Fruit fly (Drosophila melanogaster) whole organism, embryonic: Measurements from ENCODE around the gene slif.

Experiments
- Awh ChIP-seq: fragments of 200-800 bp; sonication (Bioruptor generic); IDR thresholded peaks from 2 replicates; pipeline ENCODE4, ENCODE4 v1.3.6; 2022; ENCODE audit warnings: missing biosample characterization, missing genetic modification characterization
- BEAF-32 ChIP-seq: fragments of 200-800 bp; sonication (Bioruptor generic); optimal IDR thresholded peaks from 3 replicates; lab custom pipeline; 2017; ENCODE audit warnings: missing biosample characterization, missing genetic modification characterization, mild to moderate bottlenecking, moderate library complexity, missing genetic modification reagents
- CG12659 ChIP-seq: fragments of 200-800 bp; sonication (Bioruptor generic); optimal IDR thresholded peaks from 3 replicates; lab custom pipeline; 2017; ENCODE audit warnings: mild to moderate bottlenecking, missing biosample characterization, missing genetic modification reagents, missing genetic modification characterization
- CG14860 ChIP-seq: fragments of 200-800 bp; sonication (Bioruptor generic); IDR thresholded peaks from 3 replicates; pipeline ENCODE4 v1.3.6; 2022; ENCODE audit warnings: missing biosample characterization, missing genetic modification characterization; ENCODE audit not compliant: partially characterized antibody
- CG17186 ChIP-seq: fragments of 200-800 bp; sonication (Bioruptor generic); optimal IDR thresholded peaks from 3 replicates; lab custom pipeline; 2017; ENCODE audit warnings: missing biosample characterization, missing genetic modification reagents, missing genetic modification characterization
- CG2129 ChIP-seq: fragments of 200-800 bp; sonication (Bioruptor generic); IDR thresholded peaks from 2 replicates; pipeline ENCODE4 v1.3.6; 2022; ENCODE audit warnings: missing biosample characterization, missing genetic modification characterization; ENCODE audit not compliant: partially characterized antibody
- CG2199 ChIP-seq: fragments of 200-800 bp; sonication (Bioruptor generic); IDR thresholded peaks from 3 replicates; pipeline ENCODE4 v1.3.6; 2022; ENCODE audit warnings: missing biosample characterization, missing genetic modification characterization
- CG2202 ChIP-seq: fragments of 200-800 bp; sonication (Bioruptor generic); optimal IDR thresholded peaks from 2 replicates; lab custom pipeline; 2018; ENCODE audit warnings: missing biosample characterization, mild to moderate bottlenecking, missing genetic modification characterization
- CG2712 ChIP-seq: fragments of 200-800 bp; optimal IDR thresholded peaks from 3 replicates; lab custom pipeline; 2019; ENCODE audit warnings: missing biosample characterization, mild to moderate bottlenecking, missing genetic modification characterization, moderate library complexity
- CG31224 ChIP-seq: fragments of 200-800 bp; sonication (Bioruptor generic); IDR thresholded peaks from 2 replicates; pipeline ENCODE4 v1.3.6; 2022; ENCODE audit warnings: missing biosample characterization, missing genetic modification characterization
- CG31441 ChIP-seq: fragments of 200-800 bp; sonication (Bioruptor generic); IDR thresholded peaks from 2 replicates; pipeline ENCODE4 v1.3.6; 2022; ENCODE audit warnings: missing biosample characterization, missing genetic modification characterization
- CG32532 ChIP-seq: fragments of 200-800 bp; sonication (Bioruptor generic); IDR thresholded peaks from 2 replicates; pipeline ENCODE4 v1.3.6; 2022; ENCODE audit warnings: missing biosample characterization, missing genetic modification characterization
- CG34224 ChIP-seq: fragments of 200-800 bp; sonication (Bioruptor generic); IDR thresholded peaks from 3 replicates; pipeline ENCODE4 v1.3.6; 2022; ENCODE audit warnings: missing biosample characterization, missing genetic modification characterization; ENCODE audit not compliant: partially characterized antibody
- CG34376 ChIP-seq: fragments of 200-800 bp; sonication (Bioruptor generic); optimal IDR thresholded peaks from 2 replicates; lab custom pipeline; 2018; ENCODE audit warnings: missing biosample characterization, mild to moderate bottlenecking, missing genetic modification characterization
- CG42726 ChIP-seq: fragments of 200-800 bp; sonication (Bioruptor generic); IDR thresholded peaks from 2 replicates; pipeline ENCODE4 v1.3.6; 2022; ENCODE audit warnings: missing biosample characterization, missing genetic modification characterization; ENCODE audit not compliant: partially characterized antibody
- CG6272 ChIP-seq: fragments of 200-800 bp; sonication (Bioruptor generic); IDR thresholded peaks from 2 replicates; pipeline ENCODE4 v1.3.6; 2022; ENCODE audit warnings: missing biosample characterization, missing genetic modification characterization
- CG6813 ChIP-seq: fragments of 200-800 bp; sonication (Bioruptor generic); optimal IDR thresholded peaks from 2 replicates; lab custom pipeline; 2017; ENCODE audit warnings: missing biosample characterization, missing genetic modification characterization, mild to moderate bottlenecking, moderate library complexity, missing genetic modification reagents
- CG8281 ChIP-seq: fragments of 200-800 bp; sonication (Bioruptor generic); optimal IDR thresholded peaks from 2 replicates; lab custom pipeline; 2018; ENCODE audit warnings: missing biosample characterization, mild to moderate bottlenecking, missing genetic modification characterization, moderate library complexity
- CG8924 ChIP-seq: fragments of 200-800 bp; optimal IDR thresholded peaks from 3 replicates; lab custom pipeline; 2019; ENCODE audit warnings: missing biosample characterization, mild to moderate bottlenecking, missing genetic modification characterization, moderate library complexity
- CG9215 ChIP-seq: fragments of 200-800 bp; sonication (Bioruptor generic); IDR thresholded peaks from 2 replicates; pipeline ENCODE4 v1.3.6; 2022; ENCODE audit warnings: missing biosample characterization, missing genetic modification characterization
- CG9932 ChIP-seq: fragments of 200-800 bp; sonication (Bioruptor generic); IDR thresholded peaks from 2 replicates; pipeline ENCODE4 v1.3.6; 2022; ENCODE audit warnings: missing biosample characterization, missing genetic modification characterization
- Dll ChIP-seq: fragments of 200-800 bp; sonication (Bioruptor generic); IDR thresholded peaks from 4 replicates; pipeline ENCODE4 v1.3.6; 2022; ENCODE audit warnings: missing biosample characterization, missing genetic modification characterization; ENCODE audit not compliant: partially characterized antibody
- HmgZ ChIP-seq: fragments of 200-800 bp; sonication (Bioruptor generic); optimal IDR thresholded peaks from 2 replicates; lab custom pipeline; 2018; ENCODE audit warnings: missing biosample characterization, mild to moderate bottlenecking, missing genetic modification characterization
- NC2α ChIP-seq: fragments of 200-800 bp; sonication (Bioruptor generic); optimal IDR thresholded peaks from 2 replicates; lab custom pipeline; 2016; ENCODE audit warnings: missing biosample characterization, missing genetic modification characterization
- Nf-YC ChIP-seq: fragments of 200-800 bp; optimal IDR thresholded peaks from 3 replicates; lab custom pipeline; 2019; ENCODE audit warnings: missing biosample characterization, mild to moderate bottlenecking, missing genetic modification characterization, moderate library complexity
- Pdp1 ChIP-seq, 2 experiments: fragments of 200-800 bp; sonication (Bioruptor generic); optimal IDR thresholded peaks; 3 replicates each; lab custom pipeline; 2016; ENCODE audit warnings: missing biosample characterization in 2 of 2, missing genetic modification characterization in 2 of 2, mild to moderate bottlenecking in 1 of 2, moderate library complexity in 1 of 2
- Ptx1 ChIP-seq: fragments of 200-800 bp; sonication (Bioruptor generic); IDR thresholded peaks from 2 replicates; pipeline ENCODE4 v1.3.6; 2022; ENCODE audit warnings: missing biosample characterization, missing genetic modification characterization
- Scr ChIP-seq: fragments of 200-800 bp; sonication (Bioruptor generic); IDR thresholded peaks from 2 replicates; pipeline ENCODE4 v1.3.6; 2022; ENCODE audit warnings: missing biosample characterization, missing genetic modification characterization; ENCODE audit not compliant: partially characterized antibody
- amos ChIP-seq: fragments of 200-800 bp; sonication (Bioruptor generic); IDR thresholded peaks from 2 replicates; pipeline ENCODE4 v1.3.6; 2022; ENCODE audit warnings: missing biosample characterization, missing genetic modification characterization; ENCODE audit not compliant: partially characterized antibody
- bbx ChIP-seq: fragments of 200-800 bp; sonication (Bioruptor generic); IDR thresholded peaks from 2 replicates; pipeline ENCODE4 v1.3.6; 2022; ENCODE audit warnings: missing biosample characterization, missing genetic modification characterization; ENCODE audit not compliant: partially characterized antibody
- crc ChIP-seq: fragments of 200-800 bp; sonication (Bioruptor generic); optimal IDR thresholded peaks from 2 replicates; lab custom pipeline; 2016; ENCODE audit warnings: missing biosample characterization, missing genetic modification characterization
- crol ChIP-seq: fragments of 200-800 bp; sonication (Bioruptor generic); IDR thresholded peaks from 2 replicates; pipeline ENCODE4 v1.3.6; 2022; ENCODE audit warnings: missing biosample characterization, missing genetic modification characterization
- crp ChIP-seq, 2 experiments: fragments of 200-800 bp; sonication (Bioruptor generic); optimal IDR thresholded peaks; 2 replicates in 1 of 2; 3 replicates in 1 of 2; lab custom pipeline; 2017; ENCODE audit warnings: missing biosample characterization in 2 of 2, missing genetic modification characterization in 2 of 2, mild to moderate bottlenecking in 1 of 2, moderate library complexity in 1 of 2
- gem ChIP-seq: fragments of 200-800 bp; sonication (Bioruptor generic); optimal IDR thresholded peaks from 2 replicates; lab custom pipeline; 2019; ENCODE audit warnings: missing biosample characterization, mild to moderate bottlenecking, missing genetic modification characterization, moderate library complexity
- lab ChIP-seq: fragments of 200-800 bp; sonication (Bioruptor generic); optimal IDR thresholded peaks from 3 replicates; lab custom pipeline; 2017; ENCODE audit warnings: missing biosample characterization, missing genetic modification characterization, mild to moderate bottlenecking, moderate library complexity, missing genetic modification reagents
- mirr ChIP-seq: fragments of 200-800 bp; sonication (Bioruptor generic); optimal IDR thresholded peaks from 3 replicates; lab custom pipeline; 2018; ENCODE audit warnings: missing biosample characterization, mild to moderate bottlenecking, missing genetic modification characterization
- mld ChIP-seq: fragments of 200-800 bp; sonication (Bioruptor generic); IDR thresholded peaks from 3 replicates; pipeline ENCODE4 v1.3.6; 2022; ENCODE audit warnings: missing biosample characterization, missing genetic modification characterization; ENCODE audit not compliant: partially characterized antibody
- nau ChIP-seq: fragments of 200-800 bp; sonication (Bioruptor generic); optimal IDR thresholded peaks from 3 replicates; lab custom pipeline; 2017; ENCODE audit warnings: missing biosample characterization, mild to moderate bottlenecking, missing genetic modification characterization, missing genetic modification reagents
- nerfin-1 ChIP-seq: fragments of 200-800 bp; sonication (Bioruptor generic); optimal IDR thresholded peaks from 3 replicates; lab custom pipeline; 2019; ENCODE audit warnings: missing biosample characterization, mild to moderate bottlenecking, missing genetic modification characterization, moderate library complexity
- nmo ChIP-seq: fragments of 200-800 bp; sonication (Bioruptor generic); optimal IDR thresholded peaks from 2 replicates; lab custom pipeline; 2018; ENCODE audit warnings: missing biosample characterization, mild to moderate bottlenecking, missing genetic modification characterization, moderate library complexity
- peb ChIP-seq: fragments of 200-800 bp; sonication (Bioruptor generic); IDR thresholded peaks from 2 replicates; pipeline ENCODE4 v1.3.6; 2022; ENCODE audit warnings: missing biosample characterization, missing genetic modification characterization
- sc ChIP-seq, 3 experiments: fragments of >200 bp in 2 of 3; fragments of 200-800 bp in 1 of 3; sonication (Bioruptor generic) in 1 of 3; optimal IDR thresholded peaks; 2 replicates in 2 of 3; 3 replicates in 1 of 3; lab custom pipeline; 2017; ENCODE audit warnings: mild to moderate bottlenecking in 1 of 3, missing biosample characterization in 1 of 3, missing genetic modification characterization in 1 of 3, missing genetic modification reagents in 1 of 3
- sqz ChIP-seq: fragments of 200-800 bp; sonication (Bioruptor generic); optimal IDR thresholded peaks from 3 replicates; lab custom pipeline; 2018; ENCODE audit warnings: missing biosample characterization, mild to moderate bottlenecking, missing genetic modification characterization
- sr ChIP-seq: fragments of 200-800 bp; sonication (Bioruptor generic); IDR thresholded peaks from 3 replicates; pipeline ENCODE4 v1.3.6; 2022; ENCODE audit warnings: missing biosample characterization, missing genetic modification characterization
- stwl ChIP-seq: fragments of 200-800 bp; sonication (Bioruptor generic); optimal IDR thresholded peaks from 3 replicates; lab custom pipeline; 2018; ENCODE audit warnings: missing biosample characterization, mild to moderate bottlenecking, missing genetic modification characterization, moderate library complexity
- tap ChIP-seq: fragments of 200-800 bp; optimal IDR thresholded peaks from 3 replicates; lab custom pipeline; 2019; ENCODE audit warnings: missing biosample characterization, mild to moderate bottlenecking, missing genetic modification characterization, moderate library complexity
- trem ChIP-seq: fragments of 200-800 bp; optimal IDR thresholded peaks from 3 replicates; lab custom pipeline; 2019; ENCODE audit warnings: missing biosample characterization, mild to moderate bottlenecking, missing genetic modification characterization, moderate library complexity

The slif gene

dm6 chr3L:22871845-22872361 is 8.9 kb upstream of the slif start, which contains the start of the genes CG11109 and Arf1 (continued):
- TF ChIP-seq mirr (GFP tag; lab: Kevin White, UChicago) (peak; percentile 33), CG2202 (tag; lab: Kevin White, UChicago) (no peak), NC2α (GFP tag; lab: Kevin White, UChicago) (no peak), CG17186 (GFP tag; lab: Kevin White, UChicago) (peak; percentile 32), crc (GFP tag; lab: Kevin White, UChicago) (no peak), CG8281 (tag; lab: Kevin White, UChicago) (no peak), CG34376 (GFP tag; lab: Kevin White, UChicago) (peak; percentile 7), BEAF-32 (GFP tag; lab: Kevin White, UChicago) (peak; percentile 76), CG6813 (no peak), Pdp1 (GFP tag; optimal IDR thresholded peaks at IDR 0.05; lab: Kevin White, UChicago) (peak in 1 of 2 experiments; percentile 7), nau (GFP tag; lab: Kevin White, UChicago) (peak; percentile 1), lab (no peak), CG31224 (GFP tag; lab: Robert Waterston, UW) (no peak), CG31441 (GFP tag; lab: Robert Waterston, UW) (0 out of 2 replicates have a peak, but pooled peaks have one; percentile 7), HmgZ (peak; percentile 68), CG42726 (peak; percentile 74), crp (GFP tag; optimal IDR thresholded peaks at IDR 0.05; lab: Kevin White, UChicago) (peak in 1 of 2 experiments; percentile 43), CG14860 (peak; percentile 60), CG9215 (GFP tag; lab: Robert Waterston, UW) (no peak), sqz (GFP tag; lab: Kevin White, UChicago) (peak; percentile 7), nerfin-1 (tag; lab: Kevin White, UChicago) (peak; percentile 29), CG9932 (peak; percentile 54), CG12659 (peak; percentile 63), CG34224 (GFP tag; lab: Robert Waterston, UW) (peak; percentile 70), CG32532 (GFP tag; lab: Robert Waterston, UW) (0 out of 2 replicates have a peak, but pooled peaks have one; percentile 21), amos (peak; percentile 85), Scr (peak; percentile 52), gem (tag; lab: Kevin White, UChicago) (no peak), sc (optimal IDR thresholded peaks at IDR 0.05; lab: Kevin White, UChicago) (no peak), sc (GFP tag; optimal IDR thresholded peaks at IDR 0.05; lab: Kevin White, UChicago) (no peak), bbx (GFP tag; lab: Robert Waterston, UW) (peak; percentile 82), stwl (peak; percentile 74), sr (no peak), mld (peak; percentile 67; the same call in 2 of the 3 replicates), Awh (GFP tag; lab: Robert Waterston, UW) (no peak), CG8924 (tag; lab: Kevin White, UChicago) (peak; percentile 30), CG2199 (0 out of 3 replicates have a peak, but pooled peaks have one; percentile 11), CG6272 (no peak), Dll (GFP tag; lab: Robert Waterston, UW) (peak; percentile 51), peb (GFP tag; lab: Robert Waterston, UW) (no peak), trem (tag; lab: Kevin White, UChicago) (peak; percentile 39), CG2712 (tag; lab: Kevin White, UChicago) (peak; percentile 13), tap (tag; lab: Kevin White, UChicago) (peak; percentile 7), CG2129 (GFP tag; lab: Robert Waterston, UW) (peak; percentile 47), Nf-YC (tag; lab: Kevin White, UChicago) (peak; percentile 36), crol (GFP tag; lab: Robert Waterston, UW) (peak; percentile 67), nmo (GFP tag; lab: Kevin White, UChicago) (peak; percentile 19), Ptx1 (GFP tag; lab: Robert Waterston, UW) (no peak)
